Worm (Caenorhabditis elegans): Measurements from ENCODE around the gene srd-25.

DNA sequence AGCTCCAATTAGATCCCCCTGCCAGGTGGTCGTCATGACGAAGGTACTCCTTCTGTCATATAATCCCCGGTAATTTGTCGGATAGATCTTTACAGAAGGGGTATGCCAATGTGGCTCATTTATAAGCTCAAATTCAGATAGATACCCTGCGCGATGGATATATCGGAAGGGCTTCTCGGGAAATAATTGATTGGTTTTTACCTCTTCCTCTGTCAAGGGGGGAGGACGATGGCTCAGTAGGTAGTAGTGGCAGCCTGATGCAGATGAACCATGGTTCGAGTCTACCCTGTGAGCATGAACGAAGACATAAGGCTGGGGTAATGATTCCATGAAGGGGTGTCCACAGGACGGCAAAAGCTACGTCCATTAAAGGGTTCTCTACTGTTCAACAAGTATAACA, 15.3 kb downstream of the srd-25 start:
- no peak for TF ChIP-seq dao-5 (tag; optimal IDR thresholded peaks at IDR 0.05)
- no peak for TF ChIP-seq him-1 (tag; optimal IDR thresholded peaks at IDR 0.05)

Measured in whole organism, L4/young adult.